Worm (Caenorhabditis elegans): ENCODE data around the gene ins-13.

The ins-13 gene

ce11 chrII:5521411-5521810, 23.3 kb downstream of the ins-13 start, which contains the start of gene ZK177.12:
TSS of gene ZK177.12 (plus strand) at chrII:5521711.
- no peak for TF ChIP-seq pag-3 (tag; optimal IDR thresholded peaks at IDR 0.05; ENCODE audit: borderline replicate concordance, insufficient read depth)
- TF ChIP-seq lir-3 (tag; optimal IDR thresholded peaks at IDR 0.05; ENCODE audit: poor library complexity): no peak
- no peak for TF ChIP-seq irx-1 (tag; optimal IDR thresholded peaks at IDR 0.05)
- no peak for TF ChIP-seq mdl-1 (tag; optimal IDR thresholded peaks at IDR 0.05)
- no peak for TF ChIP-seq hlh-17 (GFP tag; optimal IDR thresholded peaks at IDR 0.05; ENCODE audit: borderline replicate concordance)
- no peak for TF ChIP-seq unc-98 (GFP tag; IDR thresholded peaks at IDR 0.05)
- no peak for TF ChIP-seq efl-1 (optimal IDR thresholded peaks at IDR 0.05)
- no peak for TF ChIP-seq efl-1 (GFP tag; optimal IDR thresholded peaks at IDR 0.05 in 1 of 2)
- no peak for TF ChIP-seq lin-35 (GFP tag; optimal IDR thresholded peaks at IDR 0.05)
- no peak for TF ChIP-seq ceh-82 (tag; optimal IDR thresholded peaks at IDR 0.05)
- TF ChIP-seq nhr-19 (GFP tag; conservative IDR thresholded peaks at IDR 0.05): no peak
- no peak for TF ChIP-seq unc-62 (GFP tag; optimal IDR thresholded peaks at IDR 0.05)
- TF ChIP-seq ztf-11 (tag; optimal IDR thresholded peaks at IDR 0.05): no peak
- TF ChIP-seq nhr-12 (tag; optimal IDR thresholded peaks at IDR 0.05): no peak
- TF ChIP-seq egl-27 (tag; optimal IDR thresholded peaks at IDR 0.05): no peak
- no peak for TF ChIP-seq efl-3 (GFP tag; optimal IDR thresholded peaks at IDR 0.05)
- TF ChIP-seq isw-1 (GFP tag; IDR thresholded peaks at IDR 0.05): no peak
- no peak for TF ChIP-seq ztf-4 (tag; optimal IDR thresholded peaks at IDR 0.05)
- no peak for TF ChIP-seq nhr-20 (tag; optimal IDR thresholded peaks at IDR 0.05)
- no peak for TF ChIP-seq pqm-1 (tag; optimal IDR thresholded peaks at IDR 0.05)
- no peak for TF ChIP-seq ceh-90 (tag; optimal IDR thresholded peaks at IDR 0.05)

DNA sequence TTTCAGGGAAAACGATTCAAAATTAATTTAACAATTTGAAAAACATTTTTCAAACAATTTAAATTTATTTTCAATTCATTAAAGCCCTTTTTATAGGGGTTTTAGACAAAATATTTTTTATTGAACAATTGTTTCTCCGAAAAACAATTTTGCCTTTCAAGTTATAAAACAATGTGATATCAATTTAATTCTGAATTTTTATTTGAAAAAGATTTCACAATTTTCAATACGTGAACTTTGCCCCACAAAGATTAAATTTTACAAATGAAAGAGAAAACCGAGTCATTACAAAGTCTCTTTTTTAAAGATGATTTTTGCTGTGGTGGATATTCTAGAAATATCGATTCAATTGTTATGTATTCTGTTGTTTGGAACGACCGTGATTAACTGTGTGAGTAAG, 25.8 kb downstream of the ins-13 start, which contains the start of gene ZK177.2:
TSS of gene ZK177.2 (plus strand) at position 301 of the 400 bp plus-strand sequence.
- TF ChIP-seq aha-1 (tag; optimal IDR thresholded peaks at IDR 0.05) (no peak), nhr-77 (tag; optimal IDR thresholded peaks at IDR 0.05) (no peak), elt-2 (tag; optimal IDR thresholded peaks at IDR 0.05) (no peak), unc-86 (tag; optimal IDR thresholded peaks at IDR 0.05) (no peak), pag-3 (tag; optimal IDR thresholded peaks at IDR 0.05; ENCODE audit: borderline replicate concordance, insufficient read depth) (no peak), fos-1 (tag; optimal IDR thresholded peaks at IDR 0.05) (no peak), ceh-88 (GFP tag; IDR thresholded peaks at IDR 0.05) (no peak), aly-2 (tag; optimal IDR thresholded peaks at IDR 0.05) (no peak), zip-4 (GFP tag; optimal IDR thresholded peaks at IDR 0.05) (no peak), fkh-10 (GFP tag; optimal IDR thresholded peaks at IDR 0.05) (no peak), hpl-2 (GFP tag; optimal IDR thresholded peaks at IDR 0.05) (no peak), unc-62 (GFP tag; optimal IDR thresholded peaks at IDR 0.05) (no peak), lsy-2 (tag; optimal IDR thresholded peaks at IDR 0.05) (no peak), mdl-1 (tag; optimal IDR thresholded peaks at IDR 0.05) (no peak)

DNA sequence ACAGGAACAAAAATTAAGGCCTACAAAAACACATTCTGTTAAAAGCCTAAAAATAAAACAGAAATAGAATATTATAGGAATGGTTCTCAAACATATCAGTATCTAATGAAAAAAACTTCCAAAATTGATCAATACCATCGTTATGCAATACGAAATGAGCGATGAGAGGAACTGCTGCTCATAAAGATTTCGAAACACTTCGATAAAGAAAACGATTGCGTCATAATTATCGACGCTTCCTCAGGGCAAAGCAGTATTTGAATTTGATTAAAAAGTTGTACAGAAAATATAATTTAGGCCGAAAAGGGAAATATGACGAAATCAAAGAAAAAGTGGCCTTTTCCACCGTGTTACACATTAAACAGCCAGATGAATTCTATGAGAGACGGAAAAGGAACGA, 26.6 kb downstream of the ins-13 start:
- no peak for TF ChIP-seq nhr-12 (tag; optimal IDR thresholded peaks at IDR 0.05)
- TF ChIP-seq lin-15B (tag; optimal IDR thresholded peaks at IDR 0.05): no peak
- no peak for TF ChIP-seq fkh-4 (tag; optimal IDR thresholded peaks at IDR 0.05; ENCODE audit: borderline replicate concordance)
- TF ChIP-seq rnt-1 (tag; optimal IDR thresholded peaks at IDR 0.05): no peak
- no peak for TF ChIP-seq F16B12.6 (tag; optimal IDR thresholded peaks at IDR 0.05)
- TF ChIP-seq skn-1 (tag; optimal IDR thresholded peaks at IDR 0.05): no peak
- TF ChIP-seq nhr-76 (tag; optimal IDR thresholded peaks at IDR 0.05): no peak
- no peak for TF ChIP-seq snpc-4 (tag; optimal IDR thresholded peaks at IDR 0.05)
- no peak for TF ChIP-seq fkh-10 (GFP tag; optimal IDR thresholded peaks at IDR 0.05)
- TF ChIP-seq zag-1 (tag; optimal IDR thresholded peaks at IDR 0.05): no peak
- no peak for TF ChIP-seq ceh-63 (GFP tag; optimal IDR thresholded peaks at IDR 0.05)
- no peak for TF ChIP-seq nhr-237 (tag; optimal IDR thresholded peaks at IDR 0.05)
- TF ChIP-seq nhr-28 (tag; optimal IDR thresholded peaks at IDR 0.05): no peak
- no peak for TF ChIP-seq unc-130 (tag; optimal IDR thresholded peaks at IDR 0.05)
- no peak for TF ChIP-seq efl-3 (GFP tag; optimal IDR thresholded peaks at IDR 0.05)
- no peak for TF ChIP-seq sup-37 (GFP tag; optimal IDR thresholded peaks at IDR 0.05)
- TF ChIP-seq unc-30 (tag; optimal IDR thresholded peaks at IDR 0.05): no peak
